Fruit fly (Drosophila melanogaster) whole organism, embryonic: ENCODE results near the gene Mybbp1A.

ENCODE experiments used
- Atf6 ChIP-seq: fragments of 200-800 bp; sonication (Bioruptor generic); IDR thresholded peaks from 2 replicates; pipeline ENCODE4 v1.3.6; 2022; ENCODE audit warnings: missing biosample characterization, missing genetic modification characterization
- Bdp1 ChIP-seq: fragments of 200-800 bp; sonication (Bioruptor generic); optimal IDR thresholded peaks from 3 replicates; lab custom pipeline; 2016; ENCODE audit warnings: missing biosample characterization, missing genetic modification characterization
- CG10147 ChIP-seq: fragments of 200-800 bp; sonication (Bioruptor generic); optimal IDR thresholded peaks from 2 replicates; lab custom pipeline; 2019; ENCODE audit warnings: missing biosample characterization, mild to moderate bottlenecking, missing genetic modification characterization, moderate library complexity
- CG10321 ChIP-seq: fragments of 200-800 bp; sonication (Bioruptor generic); IDR thresholded peaks from 2 replicates; pipeline ENCODE4 v1.3.6; 2022; ENCODE audit warnings: missing biosample characterization, missing genetic modification characterization
- CG10543 ChIP-seq: fragments of 200-800 bp; sonication (Bioruptor generic); optimal IDR thresholded peaks from 3 replicates; lab custom pipeline; 2017; ENCODE audit warnings: missing biosample characterization, mild to moderate bottlenecking, missing genetic modification characterization, moderate library complexity
- CG10565 ChIP-seq: fragments of 200-800 bp; sonication (Bioruptor generic); optimal IDR thresholded peaks from 3 replicates; lab custom pipeline; 2016; ENCODE audit warnings: missing biosample characterization, mild to moderate bottlenecking, missing genetic modification characterization
- CG10654 ChIP-seq: fragments of 200-800 bp; sonication (Bioruptor generic); optimal IDR thresholded peaks from 2 replicates; lab custom pipeline; 2016; ENCODE audit warnings: missing biosample characterization, missing genetic modification characterization
- CG11723 ChIP-seq: fragments of 200-800 bp; sonication (Bioruptor generic); optimal IDR thresholded peaks from 2 replicates; lab custom pipeline; 2017; ENCODE audit warnings: missing biosample characterization, mild to moderate bottlenecking, missing genetic modification characterization
- CG12219 ChIP-seq: fragments of 200-800 bp; sonication (Bioruptor generic); optimal IDR thresholded peaks from 3 replicates; lab custom pipeline; 2018; ENCODE audit warnings: missing biosample characterization, mild to moderate bottlenecking, missing genetic modification characterization
- CG12769 ChIP-seq: fragments of 200-800 bp; sonication (Bioruptor generic); optimal IDR thresholded peaks from 2 replicates; lab custom pipeline; 2019; ENCODE audit warnings: missing biosample characterization, mild to moderate bottlenecking, missing genetic modification characterization, moderate library complexity
- CG13296 ChIP-seq: fragments of 200-800 bp; sonication (Bioruptor generic); optimal IDR thresholded peaks from 3 replicates; lab custom pipeline; 2018; ENCODE audit warnings: missing biosample characterization, mild to moderate bottlenecking, missing genetic modification characterization
- CG13894 ChIP-seq: fragments of 200-800 bp; sonication (Bioruptor generic); optimal IDR thresholded peaks from 3 replicates; lab custom pipeline; 2018; ENCODE audit warnings: missing biosample characterization, mild to moderate bottlenecking, missing genetic modification characterization, moderate library complexity
- CG1832 ChIP-seq: fragments of 200-800 bp; sonication (Bioruptor generic); optimal IDR thresholded peaks from 2 replicates; lab custom pipeline; 2017; ENCODE audit warnings: missing biosample characterization, mild to moderate bottlenecking, missing genetic modification characterization, inconsistent platforms
- CG2199 ChIP-seq: fragments of 200-800 bp; sonication (Bioruptor generic); IDR thresholded peaks from 3 replicates; pipeline ENCODE4 v1.3.6; 2022; ENCODE audit warnings: missing biosample characterization, missing genetic modification characterization
- CG31441 ChIP-seq: fragments of 200-800 bp; sonication (Bioruptor generic); IDR thresholded peaks from 2 replicates; pipeline ENCODE4 v1.3.6; 2022; ENCODE audit warnings: missing biosample characterization, missing genetic modification characterization
- CG32767 ChIP-seq: fragments of 200-800 bp; sonication (Bioruptor generic); IDR thresholded peaks from 2 replicates; pipeline ENCODE4 v1.3.6; 2022; ENCODE audit warnings: missing biosample characterization, missing genetic modification characterization
- CG34224 ChIP-seq: fragments of 200-800 bp; sonication (Bioruptor generic); IDR thresholded peaks from 3 replicates; pipeline ENCODE4 v1.3.6; 2022; ENCODE audit warnings: missing biosample characterization, missing genetic modification characterization; ENCODE audit not compliant: partially characterized antibody
- CG43689 ChIP-seq: fragments of 200-800 bp; sonication (Bioruptor generic); IDR thresholded peaks from 2 replicates; pipeline ENCODE4 v1.3.6; 2022; ENCODE audit warnings: missing biosample characterization, missing genetic modification characterization
- CG8089 ChIP-seq: fragments of 200-800 bp; sonication (Bioruptor generic); optimal IDR thresholded peaks from 3 replicates; lab custom pipeline; 2016; ENCODE audit warnings: missing biosample characterization, missing genetic modification characterization
- CG8478 ChIP-seq: fragments of >200 bp; optimal IDR thresholded peaks from 2 replicates; lab custom pipeline; 2018
- D ChIP-seq, 2 experiments: fragments of 200-800 bp in 1 of 2; fragments of >200 bp in 1 of 2; sonication (Bioruptor generic) in 1 of 2; optimal IDR thresholded peaks; 2 replicates in 1 of 2; 3 replicates in 1 of 2; lab custom pipeline; 2017; ENCODE audit warnings: mild to moderate bottlenecking in 1 of 2, missing biosample characterization in 1 of 2, missing genetic modification characterization in 1 of 2, missing genetic modification reagents in 1 of 2
- Doc3 ChIP-seq: fragments of 200-800 bp; sonication (Bioruptor generic); IDR thresholded peaks from 3 replicates; pipeline ENCODE4 v1.3.6; 2022; ENCODE audit warnings: missing biosample characterization, missing genetic modification characterization; ENCODE audit not compliant: partially characterized antibody
- Dref ChIP-seq: fragments of 200-800 bp; sonication (Bioruptor generic); IDR thresholded peaks from 2 replicates; pipeline ENCODE4 v1.3.6; 2022; ENCODE audit warnings: missing biosample characterization, missing genetic modification characterization
- Hmx ChIP-seq: fragments of 200-800 bp; sonication (Bioruptor generic); optimal IDR thresholded peaks from 2 replicates; lab custom pipeline; 2016; ENCODE audit warnings: missing biosample characterization, missing genetic modification characterization
- Hr39 ChIP-seq: fragments of >200 bp; optimal IDR thresholded peaks from 2 replicates; lab custom pipeline; 2017
- Lim3 ChIP-seq: fragments of 200-800 bp; sonication (Bioruptor generic); IDR thresholded peaks from 2 replicates; pipeline ENCODE4 v1.3.6; 2022; ENCODE audit warnings: missing biosample characterization, missing genetic modification characterization
- MBD-R2 ChIP-seq: fragments of 200-800 bp; sonication (Bioruptor generic); IDR thresholded peaks from 2 replicates; pipeline ENCODE4 v1.3.6; 2022; ENCODE audit warnings: missing biosample characterization, missing genetic modification characterization
- Neu2 ChIP-seq: fragments of 200-800 bp; sonication (Bioruptor generic); optimal IDR thresholded peaks from 3 replicates; lab custom pipeline; 2016; ENCODE audit warnings: missing biosample characterization, missing genetic modification characterization, borderline replicate concordance
- Nf-YA ChIP-seq: fragments of 200-800 bp; sonication (Bioruptor generic); IDR thresholded peaks from 2 replicates; pipeline ENCODE4 v1.3.6; 2022; ENCODE audit warnings: missing biosample characterization, missing genetic modification characterization
- Six4 ChIP-seq: fragments of 200-800 bp; sonication (Bioruptor generic); optimal IDR thresholded peaks from 2 replicates; lab custom pipeline; 2016; ENCODE audit warnings: missing biosample characterization, missing genetic modification characterization
- Xbp1 ChIP-seq: fragments of 200-800 bp; sonication (Bioruptor generic); optimal IDR thresholded peaks from 3 replicates; lab custom pipeline; 2016; ENCODE audit warnings: missing biosample characterization, mild to moderate bottlenecking, missing genetic modification characterization
- YL-1 ChIP-seq: fragments of 200-800 bp; sonication (Bioruptor generic); optimal IDR thresholded peaks from 3 replicates; lab custom pipeline; 2017; ENCODE audit warnings: missing biosample characterization, mild to moderate bottlenecking, missing genetic modification characterization
- bab2 ChIP-seq: fragments of 200-800 bp; sonication (Bioruptor generic); optimal IDR thresholded peaks from 2 replicates; lab custom pipeline; 2016; ENCODE audit warnings: missing biosample characterization, missing genetic modification characterization
- cas ChIP-seq: fragments of 200-800 bp; sonication (Bioruptor generic); IDR thresholded peaks from 2 replicates; pipeline ENCODE4 v1.3.6; 2022; ENCODE audit warnings: missing biosample characterization, missing genetic modification characterization
- dm ChIP-seq: fragments of 200-800 bp; sonication (Bioruptor generic); optimal IDR thresholded peaks from 3 replicates; lab custom pipeline; 2016; ENCODE audit warnings: missing biosample characterization, missing genetic modification characterization
- dpn ChIP-seq, 2 experiments: fragments of 200-800 bp; sonication (Bioruptor generic); optimal IDR thresholded peaks; 3 replicates each; lab custom pipeline; 2016; ENCODE audit warnings: missing biosample characterization in 2 of 2, missing genetic modification characterization in 2 of 2
- grau ChIP-seq: fragments of 200-800 bp; optimal IDR thresholded peaks from 3 replicates; lab custom pipeline; 2019; ENCODE audit warnings: missing biosample characterization, mild to moderate bottlenecking, missing genetic modification characterization, moderate library complexity
- nmo ChIP-seq: fragments of 200-800 bp; sonication (Bioruptor generic); optimal IDR thresholded peaks from 2 replicates; lab custom pipeline; 2018; ENCODE audit warnings: missing biosample characterization, mild to moderate bottlenecking, missing genetic modification characterization, moderate library complexity
- pan ChIP-seq, 4 experiments: fragments of >200 bp in 3 of 4; fragments of 200-800 bp in 1 of 4; sonication (Bioruptor generic) in 1 of 4; optimal IDR thresholded peaks in 3 of 4; IDR thresholded peaks in 1 of 4; 2 replicates each; pipeline versions ENCODE4 v1.3.6 to Lab custom; 2017 to 2022; ENCODE audit warnings: missing biosample characterization in 2 of 4, missing genetic modification characterization in 2 of 4, mixed read lengths in 1 of 4
- pho ChIP-seq: fragments of 200-800 bp; sonication (Bioruptor generic); optimal IDR thresholded peaks from 2 replicates; lab custom pipeline; 2016; ENCODE audit warnings: missing biosample characterization, missing genetic modification characterization
- phol ChIP-seq: fragments of 200-800 bp; sonication (Bioruptor generic); optimal IDR thresholded peaks from 3 replicates; lab custom pipeline; 2018; ENCODE audit warnings: missing biosample characterization, mild to moderate bottlenecking, missing genetic modification characterization, moderate library complexity
- pzg ChIP-seq: fragments of 200-800 bp; sonication (Bioruptor generic); optimal IDR thresholded peaks from 3 replicates; lab custom pipeline; 2018; ENCODE audit warnings: missing biosample characterization, mild to moderate bottlenecking, missing genetic modification characterization, moderate library complexity
- sens ChIP-seq: fragments of 200-800 bp; sonication (Bioruptor generic); peaks from one replicate; lab custom pipeline; 2016; ENCODE audit warnings: missing biosample characterization, missing genetic modification characterization
- seq ChIP-seq: fragments of 200-800 bp; sonication (Bioruptor generic); IDR thresholded peaks from 2 replicates; pipeline ENCODE4 v1.3.6; 2022; ENCODE audit warnings: missing biosample characterization, missing genetic modification characterization
- unpg ChIP-seq: fragments of 200-800 bp; sonication (Bioruptor generic); optimal IDR thresholded peaks from 3 replicates; lab custom pipeline; 2018; ENCODE audit warnings: missing biosample characterization, mild to moderate bottlenecking, missing genetic modification characterization, moderate library complexity
- vvl ChIP-seq: fragments of 200-800 bp; sonication (Bioruptor generic); IDR thresholded peaks from 2 replicates; pipeline ENCODE4 v1.3.6; 2022; ENCODE audit warnings: missing biosample characterization, missing genetic modification characterization
- zfh1 ChIP-seq: fragments of 200-800 bp; sonication (Bioruptor generic); IDR thresholded peaks from 3 replicates; pipeline ENCODE4 v1.3.6; 2022; ENCODE audit warnings: missing biosample characterization, missing genetic modification characterization

The Mybbp1A gene

DNA sequence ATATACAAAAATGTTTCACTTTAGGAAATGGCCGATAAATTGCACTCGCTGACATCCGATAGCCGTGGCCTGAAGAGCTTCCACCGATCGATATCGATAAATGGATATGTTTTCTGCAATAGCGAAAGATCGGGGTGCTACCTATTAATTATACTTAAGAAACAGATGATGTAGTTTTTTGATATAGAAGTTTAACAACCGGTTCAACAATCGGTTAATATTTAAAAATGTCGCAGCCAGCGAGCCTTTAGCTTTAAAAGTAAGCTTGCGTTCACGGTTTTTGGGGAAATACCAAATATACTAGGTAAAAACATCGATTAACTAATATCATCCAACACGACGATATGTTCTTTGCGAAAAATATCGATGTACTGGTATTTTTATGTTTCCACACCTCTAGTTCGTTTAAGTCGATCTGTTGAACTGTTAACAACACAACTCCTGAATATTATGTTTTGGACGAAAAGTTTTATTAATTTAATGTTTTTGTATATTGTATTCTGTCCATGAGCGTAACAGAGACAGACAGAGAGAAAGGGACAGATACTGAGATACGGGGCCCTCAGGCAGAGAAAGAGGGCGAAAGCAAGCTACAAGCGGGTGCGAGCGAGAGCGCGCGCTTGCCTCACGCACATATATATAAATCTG, 6.0 kb downstream of the Mybbp1A start, which contains the start of gene Dredd (continued):
- TF ChIP-seq zfh1 (GFP tag; lab: Robert Waterston, UW) (no peak), CG12219 (no peak), CG13296 (GFP tag; lab: Kevin White, UChicago) (peak; percentile 9), Six4 (no peak), grau (peak; percentile 20), pan (optimal IDR thresholded peaks at IDR 0.05; lab: Kevin White, UChicago) (no peak), pan (GFP tag; optimal IDR thresholded peaks at IDR 0.05 in 1 of 2, IDR thresholded peaks at IDR 0.05 in 1 of 2) (no peak), cas (GFP tag; lab: Robert Waterston, UW) (no peak), dpn (GFP tag; optimal IDR thresholded peaks at IDR 0.05; lab: Kevin White, UChicago) (no peak), Bdp1 (no peak), bab2 (GFP tag; lab: Kevin White, UChicago) (no peak), Doc3 (GFP tag; lab: Robert Waterston, UW) (peak; percentile 80), unpg (no peak), CG32767 (GFP tag; lab: Robert Waterston, UW) (no peak; the same call in 1 of the 2 replicates), CG10321 (GFP tag; lab: Robert Waterston, UW) (peak; percentile 89), Xbp1 (no peak), pho (GFP tag; lab: Kevin White, UChicago) (no peak), CG10565 (GFP tag; lab: Kevin White, UChicago) (no peak), CG10654 (no peak), vvl (GFP tag; lab: Robert Waterston, UW) (0 out of 2 replicates have a peak, but pooled peaks have one; percentile 19)

DNA sequence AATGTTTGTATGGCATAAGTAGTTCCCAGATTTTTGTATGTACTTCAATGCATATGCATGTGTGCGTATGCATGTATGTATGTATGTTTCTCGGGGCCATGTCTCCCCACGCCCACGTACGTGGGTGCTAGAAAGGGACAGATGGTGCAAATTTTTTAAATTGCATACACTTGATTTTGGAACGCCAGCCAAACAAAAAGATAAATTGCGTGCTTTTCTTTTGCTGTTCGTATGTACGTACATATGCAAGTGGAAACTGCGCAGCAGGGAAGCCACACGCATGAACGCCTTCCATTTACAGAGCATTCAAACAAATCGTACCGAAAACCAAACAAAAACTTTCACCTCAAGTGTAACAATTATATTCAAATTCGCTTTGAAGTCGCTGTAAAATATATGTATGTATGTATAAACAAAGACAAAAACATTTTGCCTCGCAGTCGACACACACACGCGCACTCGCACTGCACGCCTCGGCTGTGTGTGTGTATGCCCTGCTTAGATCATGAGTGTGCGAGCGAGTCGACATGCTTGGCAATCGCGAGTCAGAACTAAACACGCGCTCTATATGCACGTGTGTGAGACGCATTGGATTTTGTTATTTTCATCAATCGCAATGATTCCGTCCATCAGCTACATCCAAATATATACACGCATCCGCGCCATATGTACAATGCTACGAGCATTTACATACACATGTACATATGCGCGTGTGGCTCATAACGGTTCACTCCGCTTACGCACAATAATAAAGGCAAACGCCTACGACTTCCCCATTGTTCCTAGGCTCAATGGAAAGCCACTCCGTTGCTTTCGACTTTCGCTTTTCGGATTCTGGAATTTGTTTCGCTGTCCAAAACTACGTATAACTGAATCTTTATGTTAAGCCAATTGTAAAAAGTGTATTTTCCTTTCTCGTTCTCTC, 7.3 kb downstream of the Mybbp1A start:
- TF ChIP-seq CG11723 (GFP tag; lab: Kevin White, UChicago) (no peak), D (optimal IDR thresholded peaks at IDR 0.05; lab: Kevin White, UChicago) (no peak), D (GFP tag; optimal IDR thresholded peaks at IDR 0.05; lab: Kevin White, UChicago) (no peak), CG1832 (GFP tag; lab: Kevin White, UChicago) (peak; percentile 53), pzg (GFP tag; lab: Kevin White, UChicago) (peak; percentile 0), CG10321 (GFP tag; lab: Robert Waterston, UW) (peak; percentile 79), Dref (GFP tag; lab: Robert Waterston, UW) (no peak), seq (GFP tag; lab: Robert Waterston, UW) (no peak), Hmx (GFP tag; lab: Kevin White, UChicago) (no peak), CG34224 (0 out of 3 replicates have a peak, but pooled peaks have one; percentile 11), CG13894 (tag; lab: Kevin White, UChicago) (no peak), Neu2 (no peak), phol (tag; lab: Kevin White, UChicago) (no peak), YL-1 (GFP tag; lab: Kevin White, UChicago) (peak; percentile 22), CG43689 (GFP tag; lab: Robert Waterston, UW) (no peak), CG31441 (GFP tag; lab: Robert Waterston, UW) (no peak), CG10147 (no peak), CG8478 (peak; percentile 83), Lim3 (GFP tag; lab: Robert Waterston, UW) (no peak), CG2199 (GFP tag; lab: Robert Waterston, UW) (peak; percentile 65; the same call in 1 of the 3 replicates), dm (GFP tag; lab: Kevin White, UChicago) (peak; percentile 77), CG8089 (GFP tag; lab: Kevin White, UChicago) (no peak), Atf6 (GFP tag; lab: Robert Waterston, UW) (no peak), CG12769 (tag; lab: Kevin White, UChicago) (peak; percentile 40), Hr39 (no peak), MBD-R2 (GFP tag; lab: Robert Waterston, UW) (peak; percentile 27; the same call in 1 of the 2 replicates), sens (GFP tag; lab: Kevin White, UChicago) (peak; percentile 86), Nf-YA (GFP tag; lab: Robert Waterston, UW) (no peak), nmo (peak; percentile 4), CG10543 (GFP tag; lab: Kevin White, UChicago) (peak; percentile 47)
